Fruit fly (Drosophila melanogaster) whole organism, embryonic: ENCODE results near the gene CG43915.

Experiments
- Adf1 ChIP-seq: fragments of 200-800 bp; sonication (Bioruptor generic); IDR thresholded peaks from 2 replicates; pipeline ENCODE4 v1.3.6; 2022; ENCODE audit warnings: missing biosample characterization, missing genetic modification characterization
- Bgb ChIP-seq: fragments of 200-800 bp; sonication (Bioruptor generic); IDR thresholded peaks from 2 replicates; pipeline ENCODE4 v1.3.6; 2022; ENCODE audit warnings: missing biosample characterization, missing genetic modification characterization; ENCODE audit not compliant: partially characterized antibody
- CG13296 ChIP-seq: fragments of 200-800 bp; sonication (Bioruptor generic); optimal IDR thresholded peaks from 3 replicates; lab custom pipeline; 2018; ENCODE audit warnings: missing biosample characterization, mild to moderate bottlenecking, missing genetic modification characterization
- CG14441 ChIP-seq: fragments of 200-800 bp; sonication (Bioruptor generic); IDR thresholded peaks from 2 replicates; pipeline ENCODE4 v1.3.6; 2022; ENCODE audit warnings: missing biosample characterization, missing genetic modification characterization
- CG15479 ChIP-seq: fragments of 200-800 bp; sonication (Bioruptor generic); optimal IDR thresholded peaks from 3 replicates; lab custom pipeline; 2019; ENCODE audit warnings: missing biosample characterization, mild to moderate bottlenecking, missing genetic modification characterization, moderate library complexity
- CG17361 ChIP-seq: fragments of 200-800 bp; sonication (Bioruptor generic); IDR thresholded peaks from 3 replicates; pipeline ENCODE4 v1.3.6; 2022; ENCODE audit warnings: missing biosample characterization, missing genetic modification characterization
- CG18262 ChIP-seq: fragments of 200-800 bp; optimal IDR thresholded peaks from 3 replicates; lab custom pipeline; 2019; ENCODE audit warnings: missing biosample characterization, mild to moderate bottlenecking, missing genetic modification characterization, moderate library complexity
- CG2129 ChIP-seq: fragments of 200-800 bp; sonication (Bioruptor generic); IDR thresholded peaks from 2 replicates; pipeline ENCODE4 v1.3.6; 2022; ENCODE audit warnings: missing biosample characterization, missing genetic modification characterization; ENCODE audit not compliant: partially characterized antibody
- CG2712 ChIP-seq: fragments of 200-800 bp; optimal IDR thresholded peaks from 3 replicates; lab custom pipeline; 2019; ENCODE audit warnings: missing biosample characterization, mild to moderate bottlenecking, missing genetic modification characterization, moderate library complexity
- CG3163 ChIP-seq: fragments of 200-800 bp; sonication (Bioruptor generic); optimal IDR thresholded peaks from 3 replicates; lab custom pipeline; 2016; ENCODE audit warnings: missing biosample characterization, missing genetic modification characterization
- CG42726 ChIP-seq: fragments of 200-800 bp; sonication (Bioruptor generic); IDR thresholded peaks from 2 replicates; pipeline ENCODE4 v1.3.6; 2022; ENCODE audit warnings: missing biosample characterization, missing genetic modification characterization; ENCODE audit not compliant: partially characterized antibody
- CG43689 ChIP-seq: fragments of 200-800 bp; sonication (Bioruptor generic); IDR thresholded peaks from 2 replicates; pipeline ENCODE4 v1.3.6; 2022; ENCODE audit warnings: missing biosample characterization, missing genetic modification characterization
- CG4424 ChIP-seq: fragments of 200-800 bp; sonication (Bioruptor generic); optimal IDR thresholded peaks from 3 replicates; lab custom pipeline; 2016; ENCODE audit warnings: missing biosample characterization, missing genetic modification characterization
- CG6689 ChIP-seq: fragments of 200-800 bp; sonication (Bioruptor generic); IDR thresholded peaks from 2 replicates; pipeline ENCODE4 v1.3.6; 2022; ENCODE audit warnings: missing biosample characterization, missing genetic modification characterization
- CG6765 ChIP-seq: fragments of 200-800 bp; sonication (Bioruptor generic); optimal IDR thresholded peaks from 3 replicates; lab custom pipeline; 2017; ENCODE audit warnings: missing biosample characterization, mild to moderate bottlenecking, missing genetic modification characterization
- CG9437 ChIP-seq: fragments of 200-800 bp; sonication (Bioruptor generic); optimal IDR thresholded peaks from 2 replicates; lab custom pipeline; 2018; ENCODE audit warnings: missing biosample characterization, mild to moderate bottlenecking, missing genetic modification characterization
- Ets65A ChIP-seq: fragments of 200-800 bp; sonication (Bioruptor generic); peaks from one replicate; lab custom pipeline; 2016; ENCODE audit warnings: missing biosample characterization, missing genetic modification characterization
- GATAe ChIP-seq: fragments of 200-800 bp; sonication (Bioruptor generic); conservative IDR thresholded peaks from 2 replicates; pipeline ENCODE4 v1.3.6; 2022; ENCODE audit warnings: missing biosample characterization, missing genetic modification characterization
- Lim3 ChIP-seq: fragments of 200-800 bp; sonication (Bioruptor generic); IDR thresholded peaks from 2 replicates; pipeline ENCODE4 v1.3.6; 2022; ENCODE audit warnings: missing biosample characterization, missing genetic modification characterization
- Meics ChIP-seq: fragments of 200-800 bp; sonication (Bioruptor generic); optimal IDR thresholded peaks from 2 replicates; lab custom pipeline; 2017; ENCODE audit warnings: missing biosample characterization, mild to moderate bottlenecking, missing genetic modification characterization
- NK7.1 ChIP-seq: fragments of 200-800 bp; sonication (Bioruptor generic); optimal IDR thresholded peaks from 3 replicates; lab custom pipeline; 2016; ENCODE audit warnings: missing biosample characterization, missing genetic modification characterization
- Oaz ChIP-seq: fragments of 200-800 bp; sonication (Bioruptor generic); IDR thresholded peaks from 2 replicates; pipeline ENCODE4 v1.3.6; 2022; ENCODE audit warnings: missing biosample characterization, missing genetic modification characterization
- Opbp ChIP-seq: fragments of 200-800 bp; sonication (Bioruptor generic); IDR thresholded peaks from 3 replicates; pipeline ENCODE4 v1.3.6; 2022; ENCODE audit warnings: missing biosample characterization, missing genetic modification characterization; ENCODE audit not compliant: partially characterized antibody
- Pdp1 ChIP-seq, 2 experiments: fragments of 200-800 bp; sonication (Bioruptor generic); optimal IDR thresholded peaks; 3 replicates each; lab custom pipeline; 2016; ENCODE audit warnings: missing biosample characterization in 2 of 2, missing genetic modification characterization in 2 of 2, mild to moderate bottlenecking in 1 of 2, moderate library complexity in 1 of 2
- Rfx ChIP-seq: fragments of 200-800 bp; sonication (Bioruptor generic); IDR thresholded peaks from 2 replicates; pipeline ENCODE4 v1.3.6; 2022; ENCODE audit warnings: missing biosample characterization, missing genetic modification characterization
- Sox102F ChIP-seq: fragments of 200-800 bp; sonication (Bioruptor generic); optimal IDR thresholded peaks from 2 replicates; lab custom pipeline; 2018; ENCODE audit warnings: missing biosample characterization, mild to moderate bottlenecking, missing genetic modification characterization, moderate library complexity
- chif ChIP-seq, 2 experiments: fragments of 200-800 bp; sonication (Bioruptor generic); optimal IDR thresholded peaks; 3 replicates each; lab custom pipeline; 2016; ENCODE audit warnings: missing biosample characterization in 2 of 2, missing genetic modification characterization in 2 of 2
- chm ChIP-seq: fragments of 200-800 bp; sonication (Bioruptor generic); IDR thresholded peaks from 2 replicates; pipeline ENCODE4 v1.3.6; 2022; ENCODE audit warnings: missing biosample characterization, missing genetic modification characterization
- ci ChIP-seq: fragments of 200-800 bp; sonication (Bioruptor generic); IDR thresholded peaks from 3 replicates; pipeline ENCODE4 v1.3.6; 2022; ENCODE audit warnings: missing biosample characterization, missing genetic modification characterization
- corto ChIP-seq: fragments of 200-800 bp; sonication (Bioruptor generic); optimal IDR thresholded peaks from 2 replicates; lab custom pipeline; 2016; ENCODE audit warnings: missing biosample characterization, mild to moderate bottlenecking, missing genetic modification characterization, moderate library complexity
- crol ChIP-seq: fragments of 200-800 bp; sonication (Bioruptor generic); IDR thresholded peaks from 2 replicates; pipeline ENCODE4 v1.3.6; 2022; ENCODE audit warnings: missing biosample characterization, missing genetic modification characterization
- cwo ChIP-seq: fragments of 200-800 bp; sonication (Bioruptor generic); optimal IDR thresholded peaks from 3 replicates; lab custom pipeline; 2017; ENCODE audit warnings: missing biosample characterization, missing genetic modification characterization, mild to moderate bottlenecking, moderate library complexity, missing genetic modification reagents
- gce ChIP-seq: fragments of 200-800 bp; sonication (Bioruptor generic); IDR thresholded peaks from 3 replicates; pipeline ENCODE4 v1.3.6; 2022; ENCODE audit warnings: missing biosample characterization, missing genetic modification characterization
- gem ChIP-seq: fragments of 200-800 bp; sonication (Bioruptor generic); optimal IDR thresholded peaks from 2 replicates; lab custom pipeline; 2019; ENCODE audit warnings: missing biosample characterization, mild to moderate bottlenecking, missing genetic modification characterization, moderate library complexity
- jing ChIP-seq: fragments of 200-800 bp; sonication (Bioruptor generic); optimal IDR thresholded peaks from 2 replicates; lab custom pipeline; 2018; ENCODE audit warnings: missing biosample characterization, mild to moderate bottlenecking, missing genetic modification characterization
- odd ChIP-seq: fragments of 200-800 bp; sonication (Bioruptor generic); optimal IDR thresholded peaks from 2 replicates; lab custom pipeline; 2017; ENCODE audit warnings: missing biosample characterization, mild to moderate bottlenecking, missing genetic modification characterization
- org-1 ChIP-seq: fragments of 200-800 bp; sonication (Bioruptor generic); optimal IDR thresholded peaks from 2 replicates; lab custom pipeline; 2017; ENCODE audit warnings: missing biosample characterization, missing genetic modification characterization
- pan ChIP-seq, 4 experiments: fragments of >200 bp in 3 of 4; fragments of 200-800 bp in 1 of 4; sonication (Bioruptor generic) in 1 of 4; optimal IDR thresholded peaks in 3 of 4; IDR thresholded peaks in 1 of 4; 2 replicates each; pipeline versions ENCODE4 v1.3.6 to Lab custom; 2017 to 2022; ENCODE audit warnings: missing biosample characterization in 2 of 4, missing genetic modification characterization in 2 of 4, mixed read lengths in 1 of 4
- phol ChIP-seq: fragments of 200-800 bp; sonication (Bioruptor generic); optimal IDR thresholded peaks from 3 replicates; lab custom pipeline; 2018; ENCODE audit warnings: missing biosample characterization, mild to moderate bottlenecking, missing genetic modification characterization, moderate library complexity
- prd ChIP-seq, 3 experiments: fragments of >200 bp in 2 of 3; fragments of 200-800 bp in 1 of 3; sonication (Bioruptor generic) in 1 of 3; optimal IDR thresholded peaks in 2 of 3; IDR thresholded peaks in 1 of 3; 2 replicates in 2 of 3; 3 replicates in 1 of 3; pipeline versions ENCODE4 v1.3.6 to Lab custom; 2017 to 2022; ENCODE audit warnings: missing biosample characterization in 1 of 3, missing genetic modification characterization in 1 of 3
- pzg ChIP-seq: fragments of 200-800 bp; sonication (Bioruptor generic); optimal IDR thresholded peaks from 3 replicates; lab custom pipeline; 2018; ENCODE audit warnings: missing biosample characterization, mild to moderate bottlenecking, missing genetic modification characterization, moderate library complexity
- scrt ChIP-seq: fragments of 200-800 bp; sonication (Bioruptor generic); optimal IDR thresholded peaks from 2 replicates; lab custom pipeline; 2018; ENCODE audit warnings: missing biosample characterization, mild to moderate bottlenecking, missing genetic modification characterization, moderate library complexity
- sna ChIP-seq: fragments of 200-800 bp; sonication (Bioruptor generic); IDR thresholded peaks from 2 replicates; pipeline ENCODE4 v1.3.6; 2022; ENCODE audit warnings: missing biosample characterization, missing genetic modification characterization; ENCODE audit not compliant: partially characterized antibody
- stc ChIP-seq: fragments of 200-800 bp; sonication (Bioruptor generic); IDR thresholded peaks from 2 replicates; pipeline ENCODE4 v1.3.6; 2022; ENCODE audit warnings: missing biosample characterization, missing genetic modification characterization
- tio ChIP-seq: fragments of 200-800 bp; sonication (Bioruptor generic); optimal IDR thresholded peaks from 2 replicates; lab custom pipeline; 2017; ENCODE audit warnings: missing biosample characterization, missing genetic modification characterization, inconsistent platforms
- tup ChIP-seq: fragments of 200-800 bp; sonication (Bioruptor generic); optimal IDR thresholded peaks from 2 replicates; lab custom pipeline; 2016; ENCODE audit warnings: missing biosample characterization, mild to moderate bottlenecking, missing genetic modification characterization, moderate library complexity
- unc-4 ChIP-seq: fragments of 200-800 bp; sonication (Bioruptor generic); IDR thresholded peaks from 2 replicates; pipeline ENCODE4 v1.3.6; 2022; ENCODE audit warnings: missing biosample characterization, missing genetic modification characterization; ENCODE audit not compliant: partially characterized antibody
- vnd ChIP-seq: fragments of 200-800 bp; sonication (Bioruptor generic); IDR thresholded peaks from 3 replicates; pipeline ENCODE4 v1.3.6; 2022; ENCODE audit warnings: missing biosample characterization, missing genetic modification characterization; ENCODE audit not compliant: partially characterized antibody

Gene CG43915

DNA sequence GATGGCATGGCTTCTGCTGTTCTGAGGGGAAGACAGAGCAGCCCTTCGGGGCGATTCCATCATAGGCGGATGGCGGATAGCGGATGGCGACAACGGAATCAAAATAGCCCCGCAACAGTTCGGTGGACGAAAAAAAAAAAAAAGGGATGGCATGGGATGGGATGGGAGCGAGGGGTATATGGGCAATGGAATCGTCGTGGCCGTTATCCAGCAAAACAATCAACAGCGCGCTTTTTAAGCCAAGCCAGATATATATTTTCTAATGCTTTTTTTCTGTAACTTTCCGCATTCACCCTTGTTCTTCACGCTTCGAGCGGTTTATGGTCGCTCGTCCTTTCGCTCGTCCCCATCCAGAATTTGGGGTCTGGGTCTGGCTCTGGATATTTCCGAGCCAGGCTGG lies 22.9 kb downstream of the CG43915 start (continued):
- TF ChIP-seq CG43689 (no peak), Opbp (GFP tag; lab: Robert Waterston, UW) (no peak), CG2129 (GFP tag; lab: Robert Waterston, UW) (no peak), chm (GFP tag; lab: Robert Waterston, UW) (no peak), corto (GFP tag; lab: Kevin White, UChicago) (no peak), gce (GFP tag; lab: Robert Waterston, UW) (no peak), crol (peak; percentile 52), GATAe (GFP tag; lab: Robert Waterston, UW) (no peak), CG6765 (no peak), CG15479 (GFP tag; lab: Kevin White, UChicago) (no peak), CG42726 (GFP tag; lab: Robert Waterston, UW) (no peak), org-1 (GFP tag; lab: Kevin White, UChicago) (no peak), Bgb (GFP tag; lab: Robert Waterston, UW) (no peak), Adf1 (no peak), scrt (GFP tag; lab: Kevin White, UChicago) (peak; percentile 83), NK7.1 (no peak), pan (optimal IDR thresholded peaks at IDR 0.05; lab: Kevin White, UChicago) (no peak), pan (GFP tag; optimal IDR thresholded peaks at IDR 0.05 in 1 of 2, IDR thresholded peaks at IDR 0.05 in 1 of 2) (no peak)

DNA sequence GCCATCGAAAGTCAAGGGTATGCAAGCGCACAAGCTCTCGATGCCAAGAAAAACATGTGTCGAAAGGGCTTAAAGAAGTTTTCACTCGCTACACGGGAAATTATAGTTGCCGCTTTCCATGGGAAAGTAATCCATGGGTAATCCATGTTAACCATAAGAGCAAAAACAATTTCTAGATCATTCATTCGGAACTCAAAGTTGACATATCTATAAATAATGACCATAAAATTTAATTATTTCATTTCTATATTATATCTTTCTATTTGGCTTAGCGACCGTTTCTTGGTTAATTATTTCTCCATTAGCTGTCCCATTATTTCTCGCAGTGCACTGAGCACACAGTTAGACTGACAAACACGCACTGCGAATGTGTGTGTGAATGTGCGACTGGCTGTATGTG lies 28.0 kb downstream of the CG43915 start:
- TF ChIP-seq odd (GFP tag; lab: Kevin White, UChicago) (peak; percentile 32), CG17361 (GFP tag; lab: Robert Waterston, UW) (peak; percentile 58; the same call in 1 of the 3 replicates), org-1 (GFP tag; lab: Kevin White, UChicago) (peak; percentile 1), CG2712 (peak; percentile 7), CG4424 (peak; percentile 9), phol (tag; lab: Kevin White, UChicago) (peak; percentile 8), Ets65A (GFP tag; lab: Kevin White, UChicago) (peak; percentile 86), Lim3 (GFP tag; lab: Robert Waterston, UW) (no peak), gem (peak; percentile 60), tup (GFP tag; lab: Kevin White, UChicago) (no peak), Rfx (GFP tag; lab: Robert Waterston, UW) (peak; percentile 32; the same call in 1 of the 2 replicates), chif (GFP tag; optimal IDR thresholded peaks at IDR 0.05; lab: Kevin White, UChicago) (no peak), CG3163 (GFP tag; lab: Kevin White, UChicago) (no peak), tio (GFP tag; lab: Kevin White, UChicago) (peak; percentile 39), CG14441 (GFP tag; lab: Robert Waterston, UW) (0 out of 2 replicates have a peak, but pooled peaks have one; percentile 9), Oaz (GFP tag; lab: Robert Waterston, UW) (no peak), Meics (GFP tag; lab: Kevin White, UChicago) (peak; percentile 57), pzg (GFP tag; lab: Kevin White, UChicago) (no peak), vnd (GFP tag; lab: Robert Waterston, UW) (no peak), CG9437 (peak; percentile 32), ci (GFP tag; lab: Robert Waterston, UW) (0 out of 3 replicates have a peak, but pooled peaks have one; percentile 26), cwo (GFP tag; lab: Kevin White, UChicago) (peak; percentile 3), CG18262 (tag; lab: Kevin White, UChicago) (peak; percentile 44), CG6689 (GFP tag; lab: Robert Waterston, UW) (peak; percentile 6; the same call in 1 of the 2 replicates), jing (GFP tag; lab: Kevin White, UChicago) (peak; percentile 11), Pdp1 (GFP tag; optimal IDR thresholded peaks at IDR 0.05; lab: Kevin White, UChicago) (no peak), stc (GFP tag; lab: Robert Waterston, UW) (no peak), sna (GFP tag; lab: Robert Waterston, UW) (no peak), CG13296 (no peak), unc-4 (GFP tag; lab: Robert Waterston, UW) (no peak), prd (optimal IDR thresholded peaks at IDR 0.05; lab: Kevin White, UChicago) (no peak), prd (GFP tag; IDR thresholded peaks at IDR 0.05; lab: Robert Waterston, UW) (peak; percentile 15; the same call in 1 of the 3 replicates), Sox102F (GFP tag; lab: Kevin White, UChicago) (peak; percentile 42)
